Fruit fly (Drosophila melanogaster) whole organism, embryonic: ENCODE data around the gene Dh44.

Experiments
- Atf3 ChIP-seq: fragments of 200-800 bp; sonication (Bioruptor generic); optimal IDR thresholded peaks from 3 replicates; lab custom pipeline; 2016; ENCODE audit warnings: missing biosample characterization, missing genetic modification characterization
- CG1024 ChIP-seq: fragments of 200-800 bp; sonication (Bioruptor generic); IDR thresholded peaks from 2 replicates; pipeline ENCODE4 v1.3.6; 2022; ENCODE audit warnings: missing biosample characterization, missing genetic modification characterization
- CG10274 ChIP-seq: fragments of 200-800 bp; sonication (Bioruptor generic); optimal IDR thresholded peaks from 3 replicates; lab custom pipeline; 2017; ENCODE audit warnings: missing biosample characterization, mild to moderate bottlenecking, missing genetic modification characterization
- CG10565 ChIP-seq: fragments of 200-800 bp; sonication (Bioruptor generic); optimal IDR thresholded peaks from 3 replicates; lab custom pipeline; 2016; ENCODE audit warnings: missing biosample characterization, mild to moderate bottlenecking, missing genetic modification characterization
- CG11456 ChIP-seq: fragments of 200-800 bp; sonication (Bioruptor generic); IDR thresholded peaks from 3 replicates; pipeline ENCODE4 v1.3.6; 2022; ENCODE audit warnings: missing biosample characterization, missing genetic modification characterization
- CG14667 ChIP-seq: fragments of 200-800 bp; sonication (Bioruptor generic); IDR thresholded peaks from 2 replicates; pipeline ENCODE4 v1.3.6; 2022; ENCODE audit warnings: missing biosample characterization, missing genetic modification characterization
- CG15269 ChIP-seq: fragments of 200-800 bp; sonication (Bioruptor generic); optimal IDR thresholded peaks from 2 replicates; lab custom pipeline; 2018; ENCODE audit warnings: missing biosample characterization, mild to moderate bottlenecking, missing genetic modification characterization, moderate library complexity
- CG1602 ChIP-seq: fragments of 200-800 bp; sonication (Bioruptor generic); optimal IDR thresholded peaks from 3 replicates; lab custom pipeline; 2016; ENCODE audit warnings: missing biosample characterization, missing genetic modification characterization
- CG17361 ChIP-seq: fragments of 200-800 bp; sonication (Bioruptor generic); IDR thresholded peaks from 3 replicates; pipeline ENCODE4 v1.3.6; 2022; ENCODE audit warnings: missing biosample characterization, missing genetic modification characterization
- CG17829 ChIP-seq: fragments of 200-800 bp; optimal IDR thresholded peaks from 2 replicates; lab custom pipeline; 2019; ENCODE audit warnings: missing biosample characterization, mild to moderate bottlenecking, missing genetic modification characterization, moderate library complexity
- CG18262 ChIP-seq: fragments of 200-800 bp; optimal IDR thresholded peaks from 3 replicates; lab custom pipeline; 2019; ENCODE audit warnings: missing biosample characterization, mild to moderate bottlenecking, missing genetic modification characterization, moderate library complexity
- CG2202 ChIP-seq: fragments of 200-800 bp; sonication (Bioruptor generic); optimal IDR thresholded peaks from 2 replicates; lab custom pipeline; 2018; ENCODE audit warnings: missing biosample characterization, mild to moderate bottlenecking, missing genetic modification characterization
- CG32767 ChIP-seq: fragments of 200-800 bp; sonication (Bioruptor generic); IDR thresholded peaks from 2 replicates; pipeline ENCODE4 v1.3.6; 2022; ENCODE audit warnings: missing biosample characterization, missing genetic modification characterization
- CG3838 ChIP-seq: fragments of 200-800 bp; sonication (Bioruptor generic); optimal IDR thresholded peaks from 3 replicates; lab custom pipeline; 2016; ENCODE audit warnings: missing biosample characterization, missing genetic modification characterization
- CG4282 ChIP-seq: fragments of 200-800 bp; sonication (Bioruptor generic); optimal IDR thresholded peaks from 2 replicates; lab custom pipeline; 2016; ENCODE audit warnings: missing biosample characterization, missing genetic modification characterization
- CG8478 ChIP-seq: fragments of >200 bp; optimal IDR thresholded peaks from 2 replicates; lab custom pipeline; 2018
- Drgx ChIP-seq: fragments of 200-800 bp; sonication (Bioruptor generic); IDR thresholded peaks from 2 replicates; pipeline ENCODE4 v1.3.6; 2022; ENCODE audit warnings: missing biosample characterization, missing genetic modification characterization
- Hr78 ChIP-seq, 2 experiments: fragments of 200-800 bp in 1 of 2; fragments of >200 bp in 1 of 2; sonication (Bioruptor generic) in 1 of 2; optimal IDR thresholded peaks; 2 replicates each; lab custom pipeline; 2017 to 2019; ENCODE audit warnings: missing biosample characterization in 2 of 2, missing genetic modification characterization in 2 of 2, mild to moderate bottlenecking in 1 of 2, moderate library complexity in 1 of 2
- Med ChIP-seq: fragments of 200-800 bp; sonication (Bioruptor generic); peaks from one replicate; lab custom pipeline; 2016; ENCODE audit warnings: missing biosample characterization, missing genetic modification characterization, mild to moderate bottlenecking, inconsistent platforms, moderate library complexity
- Neu2 ChIP-seq: fragments of 200-800 bp; sonication (Bioruptor generic); optimal IDR thresholded peaks from 3 replicates; lab custom pipeline; 2016; ENCODE audit warnings: missing biosample characterization, missing genetic modification characterization, borderline replicate concordance
- Pdp1 ChIP-seq, 2 experiments: fragments of 200-800 bp; sonication (Bioruptor generic); optimal IDR thresholded peaks; 3 replicates each; lab custom pipeline; 2016; ENCODE audit warnings: missing biosample characterization in 2 of 2, missing genetic modification characterization in 2 of 2, mild to moderate bottlenecking in 1 of 2, moderate library complexity in 1 of 2
- Sox102F ChIP-seq: fragments of 200-800 bp; sonication (Bioruptor generic); optimal IDR thresholded peaks from 2 replicates; lab custom pipeline; 2018; ENCODE audit warnings: missing biosample characterization, mild to moderate bottlenecking, missing genetic modification characterization, moderate library complexity
- ac ChIP-seq: fragments of 200-800 bp; sonication (Bioruptor generic); optimal IDR thresholded peaks from 3 replicates; lab custom pipeline; 2017; ENCODE audit warnings: missing biosample characterization, mild to moderate bottlenecking, missing genetic modification characterization
- cato ChIP-seq: fragments of 200-800 bp; sonication (Bioruptor generic); optimal IDR thresholded peaks from 2 replicates; lab custom pipeline; 2016; ENCODE audit warnings: missing biosample characterization, missing genetic modification characterization, borderline replicate concordance
- cg ChIP-seq: fragments of 200-800 bp; sonication (Bioruptor generic); optimal IDR thresholded peaks from 3 replicates; lab custom pipeline; 2019; ENCODE audit warnings: missing biosample characterization, mild to moderate bottlenecking, missing genetic modification characterization, moderate library complexity
- chinmo ChIP-seq: fragments of 200-800 bp; sonication (Bioruptor generic); IDR thresholded peaks from 4 replicates; pipeline ENCODE4 v1.3.6; 2022; ENCODE audit warnings: missing biosample characterization, missing genetic modification characterization; ENCODE audit not compliant: partially characterized antibody
- chm ChIP-seq: fragments of 200-800 bp; sonication (Bioruptor generic); IDR thresholded peaks from 2 replicates; pipeline ENCODE4 v1.3.6; 2022; ENCODE audit warnings: missing biosample characterization, missing genetic modification characterization
- crc ChIP-seq: fragments of 200-800 bp; sonication (Bioruptor generic); optimal IDR thresholded peaks from 2 replicates; lab custom pipeline; 2016; ENCODE audit warnings: missing biosample characterization, missing genetic modification characterization
- crol ChIP-seq: fragments of 200-800 bp; sonication (Bioruptor generic); IDR thresholded peaks from 2 replicates; pipeline ENCODE4 v1.3.6; 2022; ENCODE audit warnings: missing biosample characterization, missing genetic modification characterization
- dm ChIP-seq: fragments of 200-800 bp; sonication (Bioruptor generic); optimal IDR thresholded peaks from 3 replicates; lab custom pipeline; 2016; ENCODE audit warnings: missing biosample characterization, missing genetic modification characterization
- dmrt11E ChIP-seq: fragments of 200-800 bp; sonication (Bioruptor generic); optimal IDR thresholded peaks from 3 replicates; lab custom pipeline; 2018; ENCODE audit warnings: missing biosample characterization, mild to moderate bottlenecking, missing genetic modification characterization, moderate library complexity
- fd3F ChIP-seq: fragments of 200-800 bp; sonication (Bioruptor generic); optimal IDR thresholded peaks from 2 replicates; lab custom pipeline; 2018; ENCODE audit warnings: missing biosample characterization, mild to moderate bottlenecking, missing genetic modification characterization, moderate library complexity
- gem ChIP-seq: fragments of 200-800 bp; sonication (Bioruptor generic); optimal IDR thresholded peaks from 2 replicates; lab custom pipeline; 2019; ENCODE audit warnings: missing biosample characterization, mild to moderate bottlenecking, missing genetic modification characterization, moderate library complexity
- kah ChIP-seq: fragments of 200-800 bp; sonication (Bioruptor generic); optimal IDR thresholded peaks from 2 replicates; lab custom pipeline; 2018; ENCODE audit warnings: missing biosample characterization, mild to moderate bottlenecking, missing genetic modification characterization
- nau ChIP-seq: fragments of 200-800 bp; sonication (Bioruptor generic); optimal IDR thresholded peaks from 3 replicates; lab custom pipeline; 2017; ENCODE audit warnings: missing biosample characterization, mild to moderate bottlenecking, missing genetic modification characterization, missing genetic modification reagents
- nom ChIP-seq: fragments of 200-800 bp; sonication (Bioruptor generic); optimal IDR thresholded peaks from 2 replicates; lab custom pipeline; 2017; ENCODE audit warnings: missing biosample characterization, missing genetic modification characterization, mild to moderate bottlenecking, moderate library complexity, missing genetic modification reagents
- pan ChIP-seq, 4 experiments: fragments of >200 bp in 3 of 4; fragments of 200-800 bp in 1 of 4; sonication (Bioruptor generic) in 1 of 4; optimal IDR thresholded peaks in 3 of 4; IDR thresholded peaks in 1 of 4; 2 replicates each; pipeline versions ENCODE4 v1.3.6 to Lab custom; 2017 to 2022; ENCODE audit warnings: missing biosample characterization in 2 of 4, missing genetic modification characterization in 2 of 4, mixed read lengths in 1 of 4
- pum ChIP-seq: fragments of 200-800 bp; sonication (Bioruptor generic); optimal IDR thresholded peaks from 2 replicates; lab custom pipeline; 2016; ENCODE audit warnings: missing biosample characterization, missing genetic modification characterization
- scrt ChIP-seq: fragments of 200-800 bp; sonication (Bioruptor generic); optimal IDR thresholded peaks from 2 replicates; lab custom pipeline; 2018; ENCODE audit warnings: missing biosample characterization, mild to moderate bottlenecking, missing genetic modification characterization, moderate library complexity
- sd ChIP-seq: fragments of 200-800 bp; sonication (Bioruptor generic); optimal IDR thresholded peaks from 3 replicates; lab custom pipeline; 2018; ENCODE audit warnings: missing biosample characterization, mild to moderate bottlenecking, missing genetic modification characterization, moderate library complexity
- slp2 ChIP-seq: fragments of 200-800 bp; sonication (Bioruptor generic); optimal IDR thresholded peaks from 2 replicates; lab custom pipeline; 2016; ENCODE audit warnings: missing biosample characterization, missing genetic modification characterization
- sug ChIP-seq: fragments of 200-800 bp; optimal IDR thresholded peaks from 2 replicates; lab custom pipeline; 2019; ENCODE audit warnings: missing biosample characterization, mild to moderate bottlenecking, missing genetic modification characterization, moderate library complexity
- tap ChIP-seq: fragments of 200-800 bp; optimal IDR thresholded peaks from 3 replicates; lab custom pipeline; 2019; ENCODE audit warnings: missing biosample characterization, mild to moderate bottlenecking, missing genetic modification characterization, moderate library complexity
- tin ChIP-seq: fragments of 200-800 bp; sonication (Bioruptor generic); optimal IDR thresholded peaks from 3 replicates; lab custom pipeline; 2016; ENCODE audit warnings: missing biosample characterization, missing genetic modification characterization
- zen ChIP-seq: fragments of 200-800 bp; sonication (Bioruptor generic); optimal IDR thresholded peaks from 3 replicates; lab custom pipeline; 2018; ENCODE audit warnings: missing biosample characterization, mild to moderate bottlenecking, missing genetic modification characterization, moderate library complexity
- zen2 ChIP-seq: fragments of 200-800 bp; sonication (Bioruptor generic); IDR thresholded peaks from 3 replicates; pipeline ENCODE4 v1.3.6; 2022; ENCODE audit warnings: missing biosample characterization, missing genetic modification characterization; ENCODE audit not compliant: partially characterized antibody
- zf30C ChIP-seq: fragments of 200-800 bp; sonication (Bioruptor generic); optimal IDR thresholded peaks from 3 replicates; lab custom pipeline; 2018; ENCODE audit warnings: missing biosample characterization, mild to moderate bottlenecking, missing genetic modification characterization

Gene Dh44

DNA sequence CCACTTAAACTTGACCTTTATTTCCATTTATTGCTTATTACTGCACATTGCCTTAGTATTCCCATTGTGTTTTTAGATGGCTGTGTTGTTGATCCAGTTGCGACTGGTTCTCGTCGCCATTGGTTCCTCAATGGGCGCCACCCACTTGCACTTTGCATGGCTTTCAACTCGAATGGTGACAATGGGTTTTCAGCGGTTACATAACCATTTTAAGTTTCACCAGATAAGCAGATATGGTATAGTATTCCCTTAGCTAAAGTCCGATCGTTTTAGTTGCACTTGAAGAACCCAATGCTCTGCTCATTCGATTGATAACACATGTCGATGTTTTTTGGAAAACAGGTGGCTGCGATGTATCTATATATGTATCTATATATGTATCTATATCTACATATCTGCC, 36.0 kb upstream of the Dh44 start:
- TF ChIP-seq kah (GFP tag; lab: Kevin White, UChicago) (peak; percentile 77), nom (GFP tag; lab: Kevin White, UChicago) (no peak), CG18262 (no peak), slp2 (GFP tag; lab: Kevin White, UChicago) (no peak), CG10565 (GFP tag; lab: Kevin White, UChicago) (no peak), CG32767 (GFP tag; lab: Robert Waterston, UW) (no peak), Pdp1 (GFP tag; optimal IDR thresholded peaks at IDR 0.05; lab: Kevin White, UChicago) (peak in 1 of 2 experiments; percentile 90), gem (peak; percentile 18), chm (GFP tag; lab: Robert Waterston, UW) (0 out of 2 replicates have a peak, but pooled peaks have one; percentile 17), CG14667 (GFP tag; lab: Robert Waterston, UW) (no peak), zen (tag; lab: Kevin White, UChicago) (no peak), CG17361 (no peak), Med (peak; percentile 29), scrt (GFP tag; lab: Kevin White, UChicago) (no peak), chinmo (0 out of 4 replicates have a peak, but pooled peaks have one; percentile 62), zen2 (no peak)

DNA sequence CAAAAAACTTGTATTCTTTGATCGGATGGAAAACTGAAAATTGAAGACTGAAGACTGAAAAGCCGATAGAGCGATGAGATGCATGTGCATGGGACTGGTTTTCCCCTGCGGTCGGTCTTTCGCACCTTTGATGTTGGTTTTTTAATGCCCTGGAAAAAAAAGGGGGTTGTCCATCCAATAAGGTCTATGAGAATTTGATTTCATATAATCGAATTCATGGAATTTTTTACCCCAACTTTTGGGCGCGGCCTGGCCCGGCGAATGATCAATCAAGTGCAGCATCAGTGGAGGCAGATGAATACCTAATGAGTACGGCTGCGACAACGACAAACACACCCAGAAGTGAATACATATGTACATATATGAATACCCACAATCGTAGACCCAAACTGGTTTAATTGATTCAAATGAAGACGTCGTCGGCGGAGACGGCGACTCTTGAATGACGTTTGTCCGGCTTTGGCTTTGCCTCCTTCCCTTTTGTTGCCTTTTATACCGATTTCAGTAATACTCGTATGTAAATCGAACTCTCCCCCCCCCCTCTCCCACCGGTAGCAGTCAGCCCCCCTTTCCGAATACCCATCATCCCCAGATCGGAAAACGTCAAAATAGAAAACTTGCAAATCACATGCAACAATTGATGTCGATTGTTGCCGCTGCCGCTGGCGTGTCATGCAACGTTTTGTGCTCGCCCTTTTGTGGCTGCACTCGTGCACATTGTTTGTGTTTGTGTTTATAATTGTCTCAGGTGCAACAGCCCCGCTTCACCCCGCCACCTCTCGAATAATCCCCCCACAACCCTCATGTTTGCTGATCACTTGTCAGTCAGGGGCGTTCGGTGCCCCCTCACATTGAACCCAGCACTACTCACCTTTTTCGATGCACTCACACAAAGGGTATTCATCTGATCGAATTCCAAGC, 34.7 kb upstream of the Dh44 start:
- TF ChIP-seq Hr78 (GFP tag; optimal IDR thresholded peaks at IDR 0.05; lab: Kevin White, UChicago) (peak in 1 of 2 experiments; percentile 64), dmrt11E (tag; lab: Kevin White, UChicago) (peak; percentile 7), pan (optimal IDR thresholded peaks at IDR 0.05; lab: Kevin White, UChicago) (no peak), pan (GFP tag; optimal IDR thresholded peaks at IDR 0.05 in 1 of 2, IDR thresholded peaks at IDR 0.05 in 1 of 2) (no peak), zf30C (GFP tag; lab: Kevin White, UChicago) (no peak), tin (no peak), Drgx (GFP tag; lab: Robert Waterston, UW) (no peak), pum (no peak), CG11456 (GFP tag; lab: Robert Waterston, UW) (0 out of 3 replicates have a peak, but pooled peaks have one; percentile 18), CG1024 (GFP tag; lab: Robert Waterston, UW) (no peak), sd (tag; lab: Kevin White, UChicago) (peak; percentile 93), CG15269 (tag; lab: Kevin White, UChicago) (no peak), cato (GFP tag; lab: Kevin White, UChicago) (no peak), cg (GFP tag; lab: Kevin White, UChicago) (peak; percentile 43), tap (no peak), CG2202 (tag; lab: Kevin White, UChicago) (peak; percentile 15), dm (GFP tag; lab: Kevin White, UChicago) (no peak), crol (GFP tag; lab: Robert Waterston, UW) (peak; percentile 86), Atf3 (GFP tag; lab: Kevin White, UChicago) (no peak), crc (GFP tag; lab: Kevin White, UChicago) (no peak), fd3F (GFP tag; lab: Kevin White, UChicago) (no peak), ac (no peak), CG10274 (GFP tag; lab: Kevin White, UChicago) (no peak), Sox102F (GFP tag; lab: Kevin White, UChicago) (no peak), CG17829 (tag; lab: Kevin White, UChicago) (no peak), CG4282 (GFP tag; lab: Kevin White, UChicago) (no peak), CG3838 (GFP tag; lab: Kevin White, UChicago) (no peak), Neu2 (GFP tag; lab: Kevin White, UChicago) (no peak), nau (GFP tag; lab: Kevin White, UChicago) (no peak), CG8478 (lab: Kevin White, UChicago) (no peak), sug (tag; lab: Kevin White, UChicago) (no peak), CG1602 (no peak)
